Worm (Caenorhabditis elegans) whole organism, late embryonic: ENCODE results near the gene R52.5.

ENCODE experiments used
- K09A11.1 ChIP-seq: sonication (generic microtip); optimal IDR thresholded peaks from 2 replicates; lab custom pipeline; 2017; ENCODE audit warnings: antibody characterized with exemption, mild to moderate bottlenecking, missing genetic modification characterization, missing compliant biosample characterization; ENCODE audit not compliant: insufficient read depth
- ama-1 ChIP-seq: fragments of 150-350 bp; optimal IDR thresholded peaks from 2 replicates; lab custom pipeline; 2014
- ceh-30 ChIP-seq: fragments of 150-350 bp; optimal IDR thresholded peaks from 2 replicates; lab custom pipeline; 2014; ENCODE audit warnings: missing biosample characterization, missing genetic modification characterization
- elt-2 ChIP-seq: sonication (generic microtip); optimal IDR thresholded peaks from 2 replicates; lab custom pipeline; 2016; ENCODE audit warnings: missing genetic modification reagents, missing genetic modification characterization, missing compliant biosample characterization
- fkh-10 ChIP-seq: fragments of 150-350 bp; optimal IDR thresholded peaks from 2 replicates; lab custom pipeline; 2014; ENCODE audit warnings: missing biosample characterization, missing genetic modification reagents, missing genetic modification characterization
- fkh-6 ChIP-seq: sonication (generic microtip); optimal IDR thresholded peaks from 2 replicates; lab custom pipeline; 2016; ENCODE audit warnings: missing genetic modification characterization, missing compliant biosample characterization
- nhr-11 ChIP-seq: fragments of 150-350 bp; optimal IDR thresholded peaks from 2 replicates; lab custom pipeline; 2014; ENCODE audit warnings: missing biosample characterization, missing genetic modification characterization
- pag-3 ChIP-seq: sonication (generic microtip); optimal IDR thresholded peaks from 2 replicates; lab custom pipeline; 2016; ENCODE audit warnings: missing compliant biosample characterization, missing genetic modification characterization, borderline replicate concordance
- pha-4 ChIP-seq: fragments of 150-350 bp; optimal IDR thresholded peaks from 2 replicates; lab custom pipeline; 2018; ENCODE audit warnings: missing biosample characterization, missing genetic modification reagents, missing genetic modification characterization
- rnt-1 ChIP-seq: sonication (generic microtip); optimal IDR thresholded peaks from 2 replicates; lab custom pipeline; 2016; ENCODE audit warnings: missing genetic modification characterization, missing compliant biosample characterization
- sox-2 ChIP-seq: fragments of 200-800 bp; sonication (Bioruptor generic); IDR thresholded peaks from 2 replicates; pipeline ENCODE4 v1.3.6; 2022; ENCODE audit warnings: missing genetic modification reagents, missing genetic modification characterization, missing compliant biosample characterization
- unc-86 ChIP-seq: sonication (generic microtip); optimal IDR thresholded peaks from 2 replicates; lab custom pipeline; 2016; ENCODE audit warnings: missing genetic modification characterization, missing compliant biosample characterization

DNA sequence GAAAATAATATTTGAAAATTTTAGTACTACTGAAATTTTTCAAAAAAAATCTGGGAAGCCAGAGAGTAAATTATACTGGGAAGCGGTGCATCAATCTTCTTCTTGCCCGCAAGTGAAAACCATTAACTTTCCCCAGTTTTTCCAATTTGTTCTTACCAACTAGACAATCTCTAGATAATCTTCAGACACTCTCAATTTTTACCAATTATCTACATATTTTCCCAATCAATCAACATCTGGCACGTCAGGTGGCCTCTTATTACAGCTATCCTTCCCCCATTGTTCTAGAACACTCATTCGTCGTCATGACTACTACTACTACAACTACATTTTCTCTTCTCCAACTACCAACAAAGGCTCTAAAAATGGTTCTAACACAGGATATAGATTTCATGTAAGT is 45.3 kb downstream of the R52.5 start, which contains the start of gene fbxb-6:
- TF ChIP-seq unc-86 (tag; lab: Kevin White, UChicago) (no peak), nhr-11 (tag; lab: Kevin White, UChicago) (no peak), ceh-30 (tag; lab: Kevin White, UChicago) (no peak), fkh-6 (tag; lab: Kevin White, UChicago) (no peak), ama-1 (lab: Kevin White, UChicago) (no peak), K09A11.1 (no peak), fkh-10 (GFP tag; lab: Kevin White, UChicago) (no peak), elt-2 (no peak), pag-3 (tag; lab: Kevin White, UChicago) (no peak), rnt-1 (tag; lab: Kevin White, UChicago) (no peak), sox-2 (GFP tag; lab: Robert Waterston, UW) (no peak), pha-4 (tag; lab: Kevin White, UChicago) (no peak)
